Fruit fly (Drosophila melanogaster) whole organism, pupa: ENCODE data around the gene CG14627.

ENCODE experiments used
- CG10348 ChIP-seq: fragments of 200-800 bp; sonication (Bioruptor generic); IDR thresholded peaks from 2 replicates; pipeline ENCODE4 v1.3.6; 2022; ENCODE audit warnings: missing biosample characterization, missing genetic modification characterization
- CG12605 ChIP-seq: fragments of 200-800 bp; sonication (Bioruptor generic); IDR thresholded peaks from 2 replicates; pipeline ENCODE4 v1.3.6; 2022; ENCODE audit warnings: missing biosample characterization, missing genetic modification characterization
- CG13204 ChIP-seq: fragments of 200-800 bp; sonication (Bioruptor generic); optimal IDR thresholded peaks from 2 replicates; lab custom pipeline; 2018; ENCODE audit warnings: missing biosample characterization, mild to moderate bottlenecking, missing genetic modification characterization, moderate library complexity
- CG14655 ChIP-seq: fragments of 200-800 bp; sonication (Bioruptor generic); optimal IDR thresholded peaks from 3 replicates; lab custom pipeline; 2017; ENCODE audit warnings: mild to moderate bottlenecking, missing biosample characterization, missing genetic modification reagents, missing genetic modification characterization
- CG15710 ChIP-seq: fragments of 200-800 bp; sonication (Bioruptor generic); optimal IDR thresholded peaks from 2 replicates; lab custom pipeline; 2018; ENCODE audit warnings: missing biosample characterization, mild to moderate bottlenecking, missing genetic modification characterization, moderate library complexity
- CG17806 ChIP-seq: fragments of 200-800 bp; sonication (Bioruptor generic); optimal IDR thresholded peaks from 2 replicates; lab custom pipeline; 2018; ENCODE audit warnings: missing biosample characterization, mild to moderate bottlenecking, missing genetic modification characterization, moderate library complexity
- CG32121 ChIP-seq: fragments of 200-800 bp; sonication (Bioruptor generic); IDR thresholded peaks from 2 replicates; pipeline ENCODE4 v1.3.6; 2022; ENCODE audit warnings: missing biosample characterization, missing genetic modification characterization
- CG34367 ChIP-seq: fragments of 200-800 bp; sonication (Bioruptor generic); optimal IDR thresholded peaks from 2 replicates; lab custom pipeline; 2018; ENCODE audit warnings: missing biosample characterization, mild to moderate bottlenecking, missing genetic modification characterization
- CG4496 ChIP-seq: fragments of 200-800 bp; sonication (Bioruptor generic); IDR thresholded peaks from 3 replicates; pipeline ENCODE4 v1.3.6; 2022; ENCODE audit warnings: missing biosample characterization, missing genetic modification characterization
- CG8159 ChIP-seq: fragments of 200-800 bp; sonication (Bioruptor generic); optimal IDR thresholded peaks from 3 replicates; lab custom pipeline; 2018; ENCODE audit warnings: missing biosample characterization, mild to moderate bottlenecking, missing genetic modification characterization, moderate library complexity
- CG8301 ChIP-seq: fragments of 200-800 bp; sonication (Bioruptor generic); optimal IDR thresholded peaks from 2 replicates; lab custom pipeline; 2018; ENCODE audit warnings: missing biosample characterization, mild to moderate bottlenecking, missing genetic modification characterization
- CG9948 ChIP-seq: fragments of 200-800 bp; sonication (Bioruptor generic); optimal IDR thresholded peaks from 2 replicates; lab custom pipeline; 2018; ENCODE audit warnings: missing biosample characterization, mild to moderate bottlenecking, missing genetic modification characterization, moderate library complexity
- D1 ChIP-seq: fragments of 200-800 bp; sonication (Bioruptor generic); optimal IDR thresholded peaks from 2 replicates; lab custom pipeline; 2018; ENCODE audit warnings: missing biosample characterization, mild to moderate bottlenecking, missing genetic modification characterization, moderate library complexity
- EcR ChIP-seq: fragments of 200-800 bp; sonication (Bioruptor generic); optimal IDR thresholded peaks from 3 replicates; lab custom pipeline; 2019; ENCODE audit warnings: missing biosample characterization, missing genetic modification characterization, mild to moderate bottlenecking, moderate library complexity, missing genetic modification reagents
- Ets98B ChIP-seq: fragments of 200-800 bp; sonication (Bioruptor generic); IDR thresholded peaks from 2 replicates; pipeline ENCODE4 v1.3.6; 2022; ENCODE audit warnings: missing biosample characterization, missing genetic modification characterization
- Pif1A ChIP-seq: fragments of 200-800 bp; sonication (Bioruptor generic); optimal IDR thresholded peaks from 3 replicates; lab custom pipeline; 2016; ENCODE audit warnings: missing biosample characterization, missing genetic modification characterization
- Pif1B ChIP-seq: fragments of 200-800 bp; sonication (Bioruptor generic); optimal IDR thresholded peaks from 3 replicates; lab custom pipeline; 2016; ENCODE audit warnings: missing biosample characterization, missing genetic modification characterization
- Snoo ChIP-seq: fragments of 200-800 bp; sonication (Bioruptor generic); optimal IDR thresholded peaks from 3 replicates; lab custom pipeline; 2017; ENCODE audit warnings: missing biosample characterization, mild to moderate bottlenecking, missing genetic modification characterization, inconsistent platforms
- fd96Ca ChIP-seq: fragments of 200-800 bp; sonication (Bioruptor generic); IDR thresholded peaks from 3 replicates; pipeline ENCODE4 v1.3.6; 2022; ENCODE audit warnings: missing biosample characterization, missing genetic modification characterization
- gl ChIP-seq: fragments of 200-800 bp; sonication (Bioruptor generic); optimal IDR thresholded peaks from 2 replicates; lab custom pipeline; 2018; ENCODE audit warnings: missing biosample characterization, mild to moderate bottlenecking, missing genetic modification characterization
- rn ChIP-seq: fragments of 200-800 bp; sonication (Bioruptor generic); IDR thresholded peaks from 2 replicates; pipeline ENCODE4 v1.3.6; 2022; ENCODE audit warnings: missing biosample characterization, missing genetic modification characterization

CG14627 gene

DNA sequence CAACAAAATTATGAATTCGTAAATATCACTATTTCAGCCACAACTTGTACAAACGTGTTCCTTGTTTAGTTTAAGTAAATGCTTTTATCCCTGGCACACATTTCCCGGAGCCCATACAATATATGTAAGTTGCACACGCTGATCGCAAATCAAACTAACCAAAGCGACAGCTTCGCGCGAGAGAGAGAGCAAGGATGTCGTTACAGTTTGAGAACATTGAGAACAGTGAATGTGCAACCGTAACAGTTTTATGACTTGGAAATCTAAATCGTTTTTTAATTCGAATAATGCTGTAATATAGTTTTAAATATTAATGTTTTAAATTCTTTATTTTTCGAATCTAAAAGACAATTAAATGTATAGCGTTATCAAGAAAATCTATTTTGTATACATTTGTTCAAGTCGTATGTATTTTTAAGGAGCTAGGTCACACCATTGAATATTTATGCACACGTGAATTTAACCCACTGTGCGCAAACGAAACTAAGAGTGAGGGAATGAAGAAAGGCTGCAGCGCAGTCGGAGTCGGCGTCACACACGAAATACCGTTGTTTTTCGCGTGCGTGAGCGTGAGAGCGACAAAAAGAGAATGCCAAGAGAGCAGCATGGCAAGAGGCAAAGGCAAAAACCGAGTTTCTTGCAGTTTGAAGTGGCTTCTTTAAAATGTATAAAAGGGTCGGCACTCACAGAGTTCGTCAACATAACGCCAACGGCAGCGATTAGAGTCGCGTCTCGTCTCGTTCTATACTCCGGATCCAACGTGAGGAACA is 28.0 kb downstream of the CG14627 start, which contains the start of gene CG11382:
Gene CG11382, plus strand, starts transcription at position 720 of the 770 bp plus-strand sequence.
- TF ChIP-seq CG8159 (tag; lab: Kevin White, UChicago) (peak; percentile 8), rn (GFP tag; lab: Robert Waterston, UW) (no peak), fd96Ca (GFP tag; lab: Robert Waterston, UW) (no peak), CG9948 (tag; lab: Kevin White, UChicago) (peak; percentile 16)

DNA sequence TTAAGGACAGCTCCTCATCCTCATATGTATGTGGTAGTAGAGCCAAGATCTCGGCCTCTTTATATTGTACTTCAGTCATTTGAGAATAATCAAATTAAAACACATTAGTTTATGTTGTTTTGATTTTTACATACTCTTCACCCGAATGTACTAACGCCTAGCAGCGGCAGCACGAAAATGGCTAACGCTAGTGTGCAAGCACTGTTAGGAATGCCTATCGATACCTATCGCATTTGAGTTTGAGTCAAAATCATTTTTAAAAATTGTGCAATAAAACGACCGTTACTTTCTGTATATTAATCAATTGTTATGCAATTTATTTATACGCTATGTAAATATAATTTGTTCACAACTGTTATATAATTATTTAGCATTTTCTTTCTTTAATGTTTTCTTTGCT is 33.6 kb downstream of the CG14627 start, which contains the start of gene CG11398:
Gene CG11398, minus strand, starts transcription at position 157 of the 400 bp plus-strand sequence.
- no peak for TF ChIP-seq Pif1A
- TF ChIP-seq CG15710 (tag; lab: Kevin White, UChicago): no peak
- no peak for TF ChIP-seq CG8159 (tag; lab: Kevin White, UChicago)
- no peak for TF ChIP-seq CG13204 (GFP tag; lab: Kevin White, UChicago)
- no peak for TF ChIP-seq CG4496 (GFP tag; lab: Robert Waterston, UW)
- no peak for TF ChIP-seq D1
- TF ChIP-seq CG17806 (tag; lab: Kevin White, UChicago): no peak
- no peak for TF ChIP-seq CG32121 (GFP tag; lab: Robert Waterston, UW)
- no peak for TF ChIP-seq CG14655 (GFP tag; lab: Kevin White, UChicago)
- TF ChIP-seq gl (tag; lab: Kevin White, UChicago): no peak
- no peak for TF ChIP-seq Snoo (tag; lab: Kevin White, UChicago)
- no peak for TF ChIP-seq CG9948 (tag; lab: Kevin White, UChicago)
- TF ChIP-seq CG10348 (GFP tag; lab: Robert Waterston, UW): no peak
- TF ChIP-seq Pif1B (GFP tag; lab: Kevin White, UChicago): no peak
- no peak for TF ChIP-seq EcR (GFP tag; lab: Kevin White, UChicago)
- TF ChIP-seq CG12605: no peak

dm6 chrX:1216681-1217080 is 35.3 kb downstream of the CG14627 start:
- no peak for TF ChIP-seq D1
- no peak for TF ChIP-seq rn (GFP tag; lab: Robert Waterston, UW)
- no peak for TF ChIP-seq Pif1A
- TF ChIP-seq CG4496 (GFP tag; lab: Robert Waterston, UW): peak; percentile 43; the same call in 1 of the 3 replicates
- TF ChIP-seq CG34367 (tag; lab: Kevin White, UChicago): no peak
- TF ChIP-seq CG9948 (tag; lab: Kevin White, UChicago): no peak
- TF ChIP-seq Snoo (tag; lab: Kevin White, UChicago): no peak
- TF ChIP-seq fd96Ca (GFP tag; lab: Robert Waterston, UW): no peak
- no peak for TF ChIP-seq CG15710 (tag; lab: Kevin White, UChicago)
- no peak for TF ChIP-seq CG8301 (tag; lab: Kevin White, UChicago)
- 0 out of 2 replicates have a peak, but pooled peaks have one; percentile 16 for TF ChIP-seq Ets98B (GFP tag; lab: Robert Waterston, UW)
- TF ChIP-seq EcR (GFP tag; lab: Kevin White, UChicago): no peak
- TF ChIP-seq CG12605: peak; percentile 29; the same call in 1 of the 2 replicates

- TF ChIP-seq EcR (GFP tag; lab: Kevin White, UChicago) (peak; percentile 23), CG14655 (GFP tag; lab: Kevin White, UChicago) (no peak)
Observed at dm6 chrX:1225859-1226258, 44.4 kb downstream of the CG14627 start.

dm6 chrX:1229098-1229497 is 47.7 kb downstream of the CG14627 start:
- no peak for TF ChIP-seq CG10348 (GFP tag; lab: Robert Waterston, UW)
- TF ChIP-seq CG17806 (tag; lab: Kevin White, UChicago): peak; percentile 16
- TF ChIP-seq Snoo (tag; lab: Kevin White, UChicago): no peak
- no peak for TF ChIP-seq CG34367 (tag; lab: Kevin White, UChicago)
- peak; percentile 66; the same call in 2 of the 3 replicates for TF ChIP-seq fd96Ca (GFP tag; lab: Robert Waterston, UW)
- TF ChIP-seq CG15710 (tag; lab: Kevin White, UChicago): no peak
- peak; percentile 20 for TF ChIP-seq CG8159 (tag; lab: Kevin White, UChicago)
- TF ChIP-seq D1: no peak
- no peak for TF ChIP-seq CG32121 (GFP tag; lab: Robert Waterston, UW)
- peak; percentile 31 for TF ChIP-seq CG9948 (tag; lab: Kevin White, UChicago)
- TF ChIP-seq CG13204 (GFP tag; lab: Kevin White, UChicago): no peak
- peak; percentile 10; the same call in 1 of the 2 replicates for TF ChIP-seq Ets98B (GFP tag; lab: Robert Waterston, UW)
- TF ChIP-seq rn (GFP tag; lab: Robert Waterston, UW): no peak
- TF ChIP-seq CG8301 (tag; lab: Kevin White, UChicago): no peak
- no peak for TF ChIP-seq Pif1A
- TF ChIP-seq Pif1B (GFP tag; lab: Kevin White, UChicago): peak; percentile 37
- no peak for TF ChIP-seq EcR (GFP tag; lab: Kevin White, UChicago)
- no peak for TF ChIP-seq CG14655 (GFP tag; lab: Kevin White, UChicago)
- no peak for TF ChIP-seq gl (tag; lab: Kevin White, UChicago)
- TF ChIP-seq CG12605: peak; percentile 39; the same call in 1 of the 2 replicates
- peak; percentile 57; the same call in 2 of the 3 replicates for TF ChIP-seq CG4496 (GFP tag; lab: Robert Waterston, UW)

dm6 chrX:1229567-1229966 is 48.1 kb downstream of the CG14627 start:
- TF ChIP-seq EcR (GFP tag; lab: Kevin White, UChicago): peak; percentile 87
- no peak for TF ChIP-seq D1
- TF ChIP-seq Ets98B (GFP tag; lab: Robert Waterston, UW): no peak
- TF ChIP-seq, all 21 proteins: peak for 1
